Worm (Caenorhabditis elegans) whole organism, L4 larva: ENCODE data around the gene M110.8.

Experiments
- fkh-10 ChIP-seq: fragments of 150-350 bp; optimal IDR thresholded peaks from 2 replicates; lab custom pipeline; 2014; ENCODE audit warnings: missing biosample characterization, missing genetic modification reagents, missing genetic modification characterization
- lsy-2 ChIP-seq, 2 experiments: fragments of 150-350 bp in 1 of 2; sonication (generic microtip) in 1 of 2; optimal IDR thresholded peaks; 2 replicates each; lab custom pipeline; 2014 to 2017; ENCODE audit warnings: missing biosample characterization in 2 of 2, missing genetic modification characterization in 2 of 2
- nhr-6 ChIP-seq: fragments of 150-350 bp; optimal IDR thresholded peaks from 2 replicates; lab custom pipeline; 2014; ENCODE audit warnings: missing biosample characterization, missing genetic modification characterization
- pha-4 ChIP-seq, 2 experiments: fragments of 150-350 bp in 1 of 2; fragments of 200-800 bp in 1 of 2; sonication (Bioruptor generic) in 1 of 2; IDR thresholded peaks in 1 of 2; optimal IDR thresholded peaks in 1 of 2; 2 replicates each; pipeline versions ENCODE4 v1.3.6 to Lab custom; 2014 to 2022; ENCODE audit warnings: missing genetic modification characterization in 2 of 2, missing genetic modification reagents in 2 of 2, missing biosample characterization in 1 of 2, missing compliant biosample characterization in 1 of 2
- tra-1 ChIP-seq: fragments of 200-800 bp; sonication (Bioruptor generic); IDR thresholded peaks from 2 replicates; pipeline ENCODE4 v1.3.6; 2022; ENCODE audit warnings: missing genetic modification reagents, missing genetic modification characterization, missing compliant biosample characterization
- unc-62 ChIP-seq, 3 experiments: fragments of 150-350 bp in 1 of 3; sonication (generic microtip); optimal IDR thresholded peaks in 2 of 3; peaks in 1 of 3; 1 replicate in 1 of 3; 2 replicates in 2 of 3; lab custom pipeline; 2014 to 2017; ENCODE audit warnings: missing biosample characterization in 3 of 3, missing genetic modification characterization in 3 of 3, missing genetic modification reagents in 3 of 3, missing genotype in 1 of 3
- zfp-3 ChIP-seq: fragments of 200-800 bp; sonication (Bioruptor generic); conservative IDR thresholded peaks from 2 replicates; pipeline ENCODE4 v1.3.6; 2022; ENCODE audit warnings: missing genetic modification reagents, missing genetic modification characterization, missing compliant biosample characterization

DNA sequence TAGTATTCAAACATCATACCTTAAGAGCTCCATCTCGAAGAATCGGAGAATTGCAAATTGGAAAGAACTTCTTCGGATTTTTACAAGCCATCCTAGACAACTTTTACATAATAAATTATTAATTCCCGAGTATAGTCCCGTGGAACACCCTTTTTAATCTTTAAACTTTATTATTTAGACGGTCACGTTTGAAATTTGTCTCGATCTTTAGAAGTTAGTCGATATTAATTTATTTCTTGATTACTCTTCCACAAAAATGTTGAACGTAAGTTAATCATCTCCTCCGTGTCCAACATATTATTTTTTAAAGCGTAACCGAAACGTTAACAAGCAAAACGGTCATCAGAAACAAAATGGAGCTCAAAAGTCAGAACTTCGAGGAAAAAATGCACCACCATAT lies 35.9 kb downstream of the M110.8 start, which contains the start of the genes decr-1.3 and T05C12.1:
- TF ChIP-seq unc-62 (GFP tag; optimal IDR thresholded peaks at IDR 0.05 in 1 of 2; lab: Kevin White, UChicago) (no peak), unc-62 (tag; optimal IDR thresholded peaks at IDR 0.05; lab: Kevin White, UChicago) (no peak), lsy-2 (tag; optimal IDR thresholded peaks at IDR 0.05; lab: Kevin White, UChicago) (no peak), fkh-10 (GFP tag; lab: Kevin White, UChicago) (no peak), pha-4 (GFP tag; IDR thresholded peaks at IDR 0.05; lab: Robert Waterston, UW) (no peak), pha-4 (tag; optimal IDR thresholded peaks at IDR 0.05; lab: Kevin White, UChicago) (no peak), nhr-6 (tag; lab: Kevin White, UChicago) (no peak), tra-1 (GFP tag; lab: Robert Waterston, UW) (no peak), zfp-3 (GFP tag; lab: Robert Waterston, UW) (no peak)
